Worm (Caenorhabditis elegans) whole organism, L3 larva: ENCODE results near the gene vab-8.

Experiments used
- R02D3.7 ChIP-seq: fragments of 150-350 bp; optimal IDR thresholded peaks from 2 replicates; lab custom pipeline; 2014; ENCODE audit warnings: missing biosample characterization, missing genetic modification characterization
- ceh-28 ChIP-seq: fragments of 150-350 bp; optimal IDR thresholded peaks from 2 replicates; lab custom pipeline; 2014; ENCODE audit warnings: missing biosample characterization, missing genetic modification reagents, missing genetic modification characterization
- ceh-9 ChIP-seq: sonication (generic microtip); optimal IDR thresholded peaks from 2 replicates; lab custom pipeline; 2018; ENCODE audit warnings: missing biosample characterization, missing genetic modification characterization
- daf-12 ChIP-seq: fragments of 150-350 bp; optimal IDR thresholded peaks from 2 replicates; lab custom pipeline; 2014; ENCODE audit warnings: missing biosample characterization, missing genetic modification reagents, missing genetic modification characterization
- egl-27 ChIP-seq: sonication (generic microtip); optimal IDR thresholded peaks from 4 replicates; lab custom pipeline; 2017; ENCODE audit warnings: missing biosample characterization, missing genetic modification reagents, missing genetic modification characterization
- egl-5 ChIP-seq: fragments of 150-350 bp; optimal IDR thresholded peaks from 2 replicates; lab custom pipeline; 2017; ENCODE audit warnings: missing biosample characterization, missing genetic modification reagents, missing genetic modification characterization, inconsistent platforms
- elt-2 ChIP-seq: sonication (generic microtip); optimal IDR thresholded peaks from 2 replicates; lab custom pipeline; 2016; ENCODE audit warnings: missing genetic modification reagents, mild to moderate bottlenecking, missing genetic modification characterization, missing compliant biosample characterization
- elt-3 ChIP-seq, 3 experiments: fragments of 150-350 bp in 1 of 3; sonication (generic microtip) in 2 of 3; optimal IDR thresholded peaks; 2 replicates in 2 of 3; 4 replicates in 1 of 3; lab custom pipeline; 2014 to 2017; ENCODE audit warnings: missing biosample characterization in 3 of 3, missing genetic modification characterization in 3 of 3
- eor-1 ChIP-seq, 2 experiments: fragments of 150-350 bp; optimal IDR thresholded peaks; 2 replicates each; lab custom pipeline; 2014 to 2018; ENCODE audit warnings: missing biosample characterization in 2 of 2, missing genetic modification characterization in 2 of 2
- fkh-10 ChIP-seq: sonication (generic microtip); optimal IDR thresholded peaks from 2 replicates; lab custom pipeline; 2017; ENCODE audit warnings: missing biosample characterization, missing genetic modification reagents, missing genetic modification characterization
- lin-39 ChIP-seq: fragments of 150-350 bp; optimal IDR thresholded peaks from 2 replicates; lab custom pipeline; 2018; ENCODE audit warnings: missing biosample characterization, missing genetic modification reagents, missing genetic modification characterization
- lsy-12 ChIP-seq: sonication (generic microtip); optimal IDR thresholded peaks from 2 replicates; lab custom pipeline; 2016; ENCODE audit warnings: mild to moderate bottlenecking, missing genetic modification characterization, missing compliant biosample characterization
- nfya-1 ChIP-seq: sonication (generic microtip); optimal IDR thresholded peaks from 2 replicates; lab custom pipeline; 2017; ENCODE audit warnings: missing genetic modification characterization, mild to moderate bottlenecking, missing compliant biosample characterization, antibody characterized with exemption, moderate library complexity; ENCODE audit not compliant: insufficient read depth
- nhr-11 ChIP-seq: fragments of 150-350 bp; optimal IDR thresholded peaks from 2 replicates; lab custom pipeline; 2014; ENCODE audit warnings: missing biosample characterization, missing genetic modification characterization
- nhr-237 ChIP-seq: fragments of 150-350 bp; optimal IDR thresholded peaks from 2 replicates; lab custom pipeline; 2014; ENCODE audit warnings: missing biosample characterization, missing genetic modification characterization
- nhr-43 ChIP-seq: sonication (generic microtip); optimal IDR thresholded peaks from 2 replicates; lab custom pipeline; 2016; ENCODE audit warnings: mild to moderate bottlenecking, missing genetic modification characterization, missing compliant biosample characterization; ENCODE audit not compliant: poor library complexity, severe bottlenecking
- nhr-67 ChIP-seq: fragments of 150-350 bp; optimal IDR thresholded peaks from 2 replicates; lab custom pipeline; 2014; ENCODE audit warnings: missing biosample characterization, missing genetic modification characterization
- pqm-1 ChIP-seq: fragments of 150-350 bp; optimal IDR thresholded peaks from 2 replicates; lab custom pipeline; 2017; ENCODE audit warnings: missing biosample characterization, missing genetic modification characterization, inconsistent platforms
- sea-2 ChIP-seq: fragments of 150-350 bp; sonication (generic microtip); optimal IDR thresholded peaks from 4 replicates; lab custom pipeline; 2014; ENCODE audit warnings: missing biosample characterization, missing genetic modification reagents, missing genetic modification characterization
- skn-1 ChIP-seq: fragments of 150-350 bp; optimal IDR thresholded peaks from 2 replicates; lab custom pipeline; 2014; ENCODE audit warnings: missing biosample characterization, missing genetic modification characterization
- unc-39 ChIP-seq: sonication (generic microtip); optimal IDR thresholded peaks from 4 replicates; lab custom pipeline; 2017; ENCODE audit warnings: missing biosample characterization, missing genetic modification characterization
- unc-62 ChIP-seq: fragments of 150-350 bp; sonication (generic microtip); optimal IDR thresholded peaks from 4 replicates; lab custom pipeline; 2014; ENCODE audit warnings: missing biosample characterization, missing genetic modification reagents, missing genetic modification characterization
- ztf-11 ChIP-seq: fragments of 150-350 bp; optimal IDR thresholded peaks from 2 replicates; lab custom pipeline; 2014; ENCODE audit warnings: missing biosample characterization, missing genetic modification characterization

The vab-8 gene

ce11 chrV:12208678-12209077 lies 4.4 kb upstream of the vab-8 start:
- no peak for TF ChIP-seq lsy-12 (tag; lab: Kevin White, UChicago)
- TF ChIP-seq elt-2 (tag; lab: Kevin White, UChicago): peak; percentile 44

- TF ChIP-seq ceh-9 (tag; lab: Kevin White, UChicago) (no peak), ztf-11 (tag; lab: Kevin White, UChicago) (no peak)
- TF ChIP-seq, all 47 proteins: peak for 0
Measured at ce11 chrV:12209951-12210350, 3.2 kb upstream of the vab-8 start.

DNA sequence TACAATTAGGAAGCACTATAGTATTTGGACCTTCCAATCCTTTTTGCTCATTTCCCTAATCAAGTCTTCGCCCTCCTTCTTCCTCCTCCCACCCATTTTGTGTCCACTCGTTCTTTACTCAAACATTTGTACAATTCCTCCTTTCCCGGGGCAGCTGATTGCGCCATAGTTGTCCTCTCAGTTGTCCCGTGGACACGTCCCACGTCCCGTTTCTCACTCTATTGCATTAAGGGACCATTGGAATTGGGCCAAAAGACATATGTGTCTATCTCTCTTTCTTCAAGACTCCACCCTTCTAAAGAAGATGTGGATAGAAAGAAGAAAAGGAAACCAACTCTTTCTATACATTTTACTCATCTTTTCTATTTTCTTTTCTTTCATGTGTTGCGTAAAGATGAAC lies 2.0 kb upstream of the vab-8 start:
- TF ChIP-seq nfya-1 (tag; lab: Kevin White, UChicago): peak; percentile 11
- peak; percentile 30 for TF ChIP-seq fkh-10
- no peak for TF ChIP-seq skn-1 (tag; lab: Kevin White, UChicago)

DNA sequence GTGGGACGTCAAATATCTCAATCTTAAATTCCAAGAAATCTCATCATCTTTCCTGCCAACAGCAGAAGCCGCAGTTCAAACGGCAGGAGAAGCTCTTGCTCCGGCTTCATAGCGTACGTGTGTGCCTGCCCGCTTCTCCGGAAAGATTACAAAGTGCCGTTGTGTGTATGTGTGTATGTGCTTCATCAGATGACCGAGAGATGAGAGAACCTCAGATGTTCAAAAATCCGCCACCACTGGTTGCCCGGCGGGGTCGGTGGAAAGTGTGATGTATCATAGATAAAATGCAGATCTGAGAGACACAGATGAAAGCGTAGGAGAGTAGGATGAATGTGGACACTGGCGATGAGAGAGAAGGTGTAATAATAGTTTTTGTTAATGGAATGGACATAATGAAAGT lies 20.3 kb downstream of the vab-8 start:
- TF ChIP-seq egl-27 (tag; lab: Kevin White, UChicago): no peak
- peak; percentile 4 for TF ChIP-seq lin-39 (tag; lab: Kevin White, UChicago)

DNA sequence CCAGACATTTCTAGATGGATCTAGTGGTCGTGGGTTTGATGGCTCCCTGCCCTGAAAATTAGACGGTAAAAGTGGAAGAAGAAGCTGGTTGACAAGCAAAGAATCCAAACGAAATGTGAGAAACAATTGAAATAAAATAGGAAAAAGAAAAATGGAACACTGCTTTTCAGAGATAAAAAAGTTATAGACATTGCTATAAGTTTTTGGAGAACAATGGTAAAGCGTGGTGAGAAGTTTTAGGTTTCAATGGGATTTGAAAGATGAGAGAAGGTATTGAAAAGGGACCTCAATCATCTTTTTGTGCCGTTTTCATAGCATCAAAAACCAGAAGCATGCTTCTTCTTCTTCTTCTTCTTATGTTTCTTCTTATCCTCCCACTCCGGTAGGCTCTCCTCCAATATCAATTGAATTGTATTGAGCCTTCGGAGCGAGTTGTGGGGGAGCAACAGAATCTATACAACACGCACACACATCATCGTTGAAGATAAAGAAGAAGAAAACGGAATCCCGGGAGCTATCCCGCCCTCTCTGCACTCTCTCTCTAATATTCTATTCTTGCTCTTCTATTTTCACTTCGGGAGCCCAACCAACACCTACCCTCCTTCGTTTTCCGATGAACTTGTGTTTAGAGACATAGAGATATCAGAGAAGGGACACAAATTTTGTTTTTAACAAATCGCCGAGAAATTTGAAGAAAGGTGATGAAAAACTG lies 21.3 kb downstream of the vab-8 start, which contains the start of gene myo-3:
TSS of gene myo-3 (minus strand) at position 51 of the 712 bp plus-strand sequence.
- TF ChIP-seq nhr-67 (tag; lab: Kevin White, UChicago) (no peak), lin-39 (tag; lab: Kevin White, UChicago) (no peak), elt-2 (tag; lab: Kevin White, UChicago) (no peak), daf-12 (tag; lab: Kevin White, UChicago) (no peak), elt-3 (tag; optimal IDR thresholded peaks at IDR 0.05; lab: Kevin White, UChicago) (no peak), eor-1 (tag; optimal IDR thresholded peaks at IDR 0.05; lab: Kevin White, UChicago) (no peak), egl-5 (tag; lab: Kevin White, UChicago) (no peak), ceh-9 (tag; lab: Kevin White, UChicago) (no peak)

- TF ChIP-seq nfya-1 (tag; lab: Kevin White, UChicago) (peak; percentile 45), egl-5 (tag; lab: Kevin White, UChicago) (peak; percentile 29), nhr-43 (no peak), ceh-28 (tag; lab: Kevin White, UChicago) (no peak), egl-27 (tag; lab: Kevin White, UChicago) (no peak), sea-2 (GFP tag; lab: Kevin White, UChicago) (no peak), nhr-67 (tag; lab: Kevin White, UChicago) (no peak), nhr-237 (no peak), skn-1 (tag; lab: Kevin White, UChicago) (no peak), R02D3.7 (tag; lab: Kevin White, UChicago) (no peak), lin-39 (tag; lab: Kevin White, UChicago) (peak; percentile 9)
- TF ChIP-seq, all 47 proteins: peak for 3
Measured at ce11 chrV:12235502-12235901, 22.4 kb downstream of the vab-8 start.

DNA sequence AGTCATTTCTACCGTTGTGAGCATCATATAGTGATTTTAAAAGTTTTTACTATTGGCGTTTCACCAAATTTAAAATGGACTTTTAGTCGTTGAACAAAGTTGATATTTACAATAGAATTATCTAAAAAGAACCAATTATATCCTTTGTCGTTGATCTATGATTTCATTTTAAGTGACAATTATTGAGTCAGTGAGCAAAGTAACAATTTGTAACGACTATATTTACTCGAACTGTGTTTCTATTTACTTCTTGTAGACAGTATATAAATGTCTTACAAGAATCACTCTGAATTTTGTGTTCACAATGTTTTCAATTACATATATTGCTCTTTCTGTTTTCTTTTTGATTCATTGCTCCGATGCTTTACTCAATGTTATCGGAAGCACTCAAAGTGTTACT lies 28.0 kb downstream of the vab-8 start, which contains the start of gene ttr-22:
TSS of gene ttr-22 (plus strand) at position 301 of the 400 bp plus-strand sequence.
- TF ChIP-seq unc-39 (tag; lab: Kevin White, UChicago): no peak
- TF ChIP-seq unc-62 (GFP tag; lab: Kevin White, UChicago): no peak
- TF ChIP-seq nhr-11 (tag; lab: Kevin White, UChicago): no peak
- no peak for TF ChIP-seq pqm-1 (tag; lab: Kevin White, UChicago)
- no peak for TF ChIP-seq fkh-10
